Worm (Caenorhabditis elegans) whole organism, mixed stage, embryonic: Measurements from ENCODE around the gene ZK1321.1.

Source experiments
- bed-3 ChIP-seq: fragments of 200-800 bp; sonication (Bioruptor generic); optimal IDR thresholded peaks from 3 replicates; lab custom pipeline; 2018; ENCODE audit warnings: mild to moderate bottlenecking, missing genetic modification characterization, moderate library complexity, missing compliant biosample characterization
- ceh-39 ChIP-seq: fragments of 150-350 bp; optimal IDR thresholded peaks from 2 replicates; lab custom pipeline; 2014; ENCODE audit warnings: missing biosample characterization, missing genetic modification characterization
- ceh-43 ChIP-seq: fragments of 200-800 bp; sonication (Bioruptor generic); optimal IDR thresholded peaks from 2 replicates; lab custom pipeline; 2018; ENCODE audit warnings: mild to moderate bottlenecking, missing genetic modification characterization, moderate library complexity, missing compliant biosample characterization
- ceh-83 ChIP-seq: fragments of 200-800 bp; sonication (Bioruptor generic); optimal IDR thresholded peaks from 2 replicates; lab custom pipeline; 2018; ENCODE audit warnings: mild to moderate bottlenecking, missing genetic modification characterization, missing compliant biosample characterization
- drap-1 ChIP-seq: fragments of 200-800 bp; sonication (Bioruptor generic); optimal IDR thresholded peaks from 3 replicates; lab custom pipeline; 2018; ENCODE audit warnings: mild to moderate bottlenecking, missing genetic modification characterization, missing compliant biosample characterization
- elt-1 ChIP-seq: sonication (generic microtip); optimal IDR thresholded peaks from 2 replicates; lab custom pipeline; 2017; ENCODE audit warnings: missing genetic modification characterization, mild to moderate bottlenecking, missing compliant biosample characterization, antibody characterized with exemption, moderate library complexity, borderline replicate concordance; ENCODE audit not compliant: insufficient read depth
- elt-3 ChIP-seq: fragments of 150-350 bp; optimal IDR thresholded peaks from 2 replicates; lab custom pipeline; 2014; ENCODE audit warnings: missing biosample characterization, missing genetic modification characterization
- flh-1 ChIP-seq: fragments of 200-800 bp; sonication (Bioruptor generic); optimal IDR thresholded peaks from 2 replicates; lab custom pipeline; 2018; ENCODE audit warnings: mild to moderate bottlenecking, missing genetic modification characterization, moderate library complexity, missing compliant biosample characterization
- hlh-1 ChIP-seq: fragments of 150-350 bp; optimal IDR thresholded peaks from 2 replicates; lab custom pipeline; 2014; ENCODE audit warnings: missing biosample characterization, missing genetic modification reagents, missing genetic modification characterization
- lin-13 ChIP-seq: fragments of 150-350 bp; optimal IDR thresholded peaks from 2 replicates; lab custom pipeline; 2014; ENCODE audit warnings: missing biosample characterization, missing genetic modification characterization
- lsy-2 ChIP-seq: fragments of 150-350 bp; optimal IDR thresholded peaks from 2 replicates; lab custom pipeline; 2014; ENCODE audit warnings: missing biosample characterization, missing genetic modification characterization
- mab-5 ChIP-seq: fragments of 150-350 bp; optimal IDR thresholded peaks from 2 replicates; lab custom pipeline; 2014; ENCODE audit warnings: missing biosample characterization, missing genetic modification characterization
- mls-2 ChIP-seq: sonication (generic microtip); optimal IDR thresholded peaks from 2 replicates; lab custom pipeline; 2016; ENCODE audit warnings: mild to moderate bottlenecking, missing genetic modification characterization, moderate library complexity, missing compliant biosample characterization
- pha-4 ChIP-seq: fragments of 150-350 bp; optimal IDR thresholded peaks from 2 replicates; lab custom pipeline; 2018; ENCODE audit warnings: missing biosample characterization, missing genetic modification reagents, missing genetic modification characterization
- tbx-8 ChIP-seq: fragments of 200-800 bp; sonication (Bioruptor generic); optimal IDR thresholded peaks from 2 replicates; lab custom pipeline; 2018; ENCODE audit warnings: mild to moderate bottlenecking, missing genetic modification characterization, moderate library complexity, missing compliant biosample characterization
- unc-39 ChIP-seq: fragments of 150-350 bp; optimal IDR thresholded peaks from 2 replicates; lab custom pipeline; 2014; ENCODE audit warnings: missing biosample characterization, missing genetic modification characterization
- unc-62 ChIP-seq: fragments of 150-350 bp; optimal IDR thresholded peaks from 2 replicates; lab custom pipeline; 2014; ENCODE audit warnings: missing biosample characterization, missing genetic modification reagents, missing genetic modification characterization
- ztf-11 ChIP-seq: fragments of 150-350 bp; optimal IDR thresholded peaks from 2 replicates; lab custom pipeline; 2014; ENCODE audit warnings: missing biosample characterization, missing genetic modification characterization

Gene ZK1321.1

ce11 chrII:9802642-9803041 is 48.8 kb downstream of the ZK1321.1 start, which contains the start of gene cyp-13A6:
TSS of gene cyp-13A6 (minus strand) at chrII:9802821.
- TF ChIP-seq elt-3 (no peak), unc-62 (GFP tag; lab: Kevin White, UChicago) (no peak), lsy-2 (tag; lab: Kevin White, UChicago) (no peak), flh-1 (GFP tag; lab: Kevin White, UChicago) (no peak), unc-39 (tag; lab: Kevin White, UChicago) (no peak), ceh-43 (GFP tag; lab: Kevin White, UChicago) (no peak), ceh-39 (tag; lab: Kevin White, UChicago) (no peak), bed-3 (no peak), ztf-11 (no peak)

- TF ChIP-seq ztf-11 (no peak), mls-2 (no peak), mab-5 (no peak), tbx-8 (GFP tag; lab: Kevin White, UChicago) (no peak), elt-1 (tag; lab: Kevin White, UChicago) (no peak), drap-1 (no peak), ceh-83 (GFP tag; lab: Kevin White, UChicago) (no peak), flh-1 (GFP tag; lab: Kevin White, UChicago) (no peak), hlh-1 (tag; lab: Kevin White, UChicago) (no peak), unc-39 (tag; lab: Kevin White, UChicago) (no peak), bed-3 (no peak), elt-3 (no peak), lin-13 (tag; lab: Kevin White, UChicago) (no peak), pha-4 (tag; lab: Kevin White, UChicago) (no peak)
Observed at ce11 chrII:9803320-9803719, 49.5 kb downstream of the ZK1321.1 start, which contains the start of gene cyp-13A7. TSS of gene cyp-13A7 (plus strand) at chrII:9803620.
